Fruit fly (Drosophila melanogaster): ENCODE data around the gene Serinc.
A peak's percentile ranks its signal among the peaks of the same experiment; 100 is the strongest.

The Serinc gene

DNA sequence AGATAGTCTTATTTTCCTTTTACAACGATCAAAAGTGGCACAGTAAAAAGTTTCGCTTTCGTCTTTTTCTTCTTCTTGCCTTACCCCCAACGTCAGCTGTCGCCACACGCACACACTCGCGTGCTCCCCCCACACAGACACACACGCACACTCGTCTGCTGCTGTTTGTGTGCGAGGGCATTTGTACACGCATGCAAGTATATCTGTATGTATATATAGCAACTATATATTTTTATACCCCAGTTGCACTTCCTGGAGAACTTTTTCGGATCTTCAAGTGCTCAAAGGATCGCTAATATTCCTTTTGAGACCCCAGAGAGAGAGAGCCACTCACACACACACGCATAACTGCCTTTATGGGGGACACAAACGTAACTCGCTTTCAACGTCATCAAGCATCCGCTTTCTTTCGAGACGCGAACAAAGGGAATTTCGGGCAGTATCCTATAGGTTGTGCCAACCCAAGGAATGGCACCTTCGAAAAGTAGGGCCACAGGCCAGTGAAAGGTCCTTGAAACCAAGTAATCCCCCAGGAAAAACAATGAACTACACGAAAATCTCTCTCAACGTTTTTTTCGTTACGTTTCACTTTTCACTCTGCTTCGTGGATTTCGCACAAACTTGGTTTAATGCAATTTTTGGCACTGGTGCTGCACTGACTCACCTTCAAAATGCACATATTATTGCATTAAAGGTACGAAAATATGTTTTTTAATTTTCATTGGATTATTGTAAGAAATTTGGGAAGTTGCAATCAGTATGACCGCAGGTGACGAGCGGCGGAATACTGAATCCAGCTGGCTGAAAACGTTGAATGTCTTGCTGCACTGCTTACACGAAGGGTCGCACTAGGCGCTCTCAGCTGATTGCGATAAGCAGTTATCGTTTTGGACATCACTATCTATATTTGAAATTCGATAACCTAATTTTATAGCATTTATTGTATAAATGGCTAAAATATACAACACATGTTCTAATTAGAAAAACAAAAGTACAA, 34.5 kb upstream of the Serinc start, which contains the start of gene roq (continued):
- TF ChIP-seq Camta (GFP tag; optimal IDR thresholded peaks at IDR 0.05), result no peak
- TF ChIP-seq CG17359 (tag; optimal IDR thresholded peaks at IDR 0.05), result no peak
- no peak for TF ChIP-seq pan (optimal IDR thresholded peaks at IDR 0.05)
- TF ChIP-seq pan (GFP tag; optimal IDR thresholded peaks at IDR 0.05 in 1 of 2, IDR thresholded peaks at IDR 0.05 in 1 of 2), result no peak
- no peak for TF ChIP-seq NfI (GFP tag; optimal IDR thresholded peaks at IDR 0.05)
- no peak for TF ChIP-seq jumu (GFP tag; optimal IDR thresholded peaks at IDR 0.05)
- no peak for TF ChIP-seq ftz-f1 (GFP tag; optimal IDR thresholded peaks at IDR 0.05)
- peak; percentile 57 for TF ChIP-seq nmo (GFP tag; optimal IDR thresholded peaks at IDR 0.05)
- peak; percentile 8 for TF ChIP-seq CG15601 (tag; optimal IDR thresholded peaks at IDR 0.05)
- TF ChIP-seq CG9727 (GFP tag; optimal IDR thresholded peaks at IDR 0.05), result no peak
- no peak for TF ChIP-seq yki (optimal IDR thresholded peaks at IDR 0.05)
- TF ChIP-seq CG8944 (GFP tag; optimal IDR thresholded peaks at IDR 0.05), result no peak
- TF ChIP-seq otp (GFP tag; IDR thresholded peaks at IDR 0.05), result no peak
- TF ChIP-seq eyg (GFP tag; optimal IDR thresholded peaks at IDR 0.05), result no peak
- no peak for TF ChIP-seq HHEX (GFP tag; optimal IDR thresholded peaks at IDR 0.05)
- TF ChIP-seq CG30431 (GFP tag; optimal IDR thresholded peaks at IDR 0.05), result no peak
- TF ChIP-seq dimm (GFP tag; IDR thresholded peaks at IDR 0.05), result no peak
- peak; percentile 68 for TF ChIP-seq Elba2 (GFP tag; optimal IDR thresholded peaks at IDR 0.05)
- no peak for TF ChIP-seq ro (GFP tag; IDR thresholded peaks at IDR 0.05)
- no peak for TF ChIP-seq PHDP (tag; optimal IDR thresholded peaks at IDR 0.05)
- no peak for TF ChIP-seq CG8290 (GFP tag; optimal IDR thresholded peaks at IDR 0.05)
- TF ChIP-seq CG8290 (tag; optimal IDR thresholded peaks at IDR 0.05), result no peak
- no peak for TF ChIP-seq maf-S (GFP tag; optimal IDR thresholded peaks at IDR 0.05)
- peak; percentile 24 for TF ChIP-seq CG18011 (GFP tag; optimal IDR thresholded peaks at IDR 0.05)
- TF ChIP-seq Blimp-1 (GFP tag; optimal IDR thresholded peaks at IDR 0.05), result peak; percentile 92
- TF ChIP-seq CG10543 (GFP tag; optimal IDR thresholded peaks at IDR 0.05), result no peak
- TF ChIP-seq Dfd (GFP tag; optimal IDR thresholded peaks at IDR 0.05), result no peak
- TF ChIP-seq CG5245 (GFP tag; optimal IDR thresholded peaks at IDR 0.05), result no peak
- TF ChIP-seq Hr51 (GFP tag; optimal IDR thresholded peaks at IDR 0.05), result no peak
- TF ChIP-seq Ada2b (GFP tag; IDR thresholded peaks at IDR 0.05), result no peak
- peak; percentile 46 for TF ChIP-seq tna (GFP tag; IDR thresholded peaks at IDR 0.05; ENCODE audit: partially characterized antibody)
- TF ChIP-seq Pdp1 (GFP tag; optimal IDR thresholded peaks at IDR 0.05), result peak in 1 of 2 experiments; percentile 65
- TF ChIP-seq MESR4 (GFP tag; optimal IDR thresholded peaks at IDR 0.05), result peak; percentile 57
- no peak for TF ChIP-seq ken (GFP tag; IDR thresholded peaks at IDR 0.05)
- TF ChIP-seq unc-4 (GFP tag; IDR thresholded peaks at IDR 0.05; ENCODE audit: partially characterized antibody), result 0 out of 2 replicates have a peak, but pooled peaks have one; percentile 32
- peak; percentile 55 for TF ChIP-seq BEAF-32 (GFP tag; optimal IDR thresholded peaks at IDR 0.05)
- TF ChIP-seq CG7745 (tag; optimal IDR thresholded peaks at IDR 0.05), result no peak
- no peak for TF ChIP-seq B-H1 (GFP tag; IDR thresholded peaks at IDR 0.05)
- peak; percentile 58 for TF ChIP-seq HmgZ (tag; optimal IDR thresholded peaks at IDR 0.05)
- TF ChIP-seq emc (GFP tag; optimal IDR thresholded peaks at IDR 0.05), result no peak
- TF ChIP-seq sens-2 (GFP tag; IDR thresholded peaks at IDR 0.05), result no peak
- TF ChIP-seq lov (optimal IDR thresholded peaks at IDR 0.05), result no peak
- TF ChIP-seq lov (GFP tag; IDR thresholded peaks at IDR 0.05), result no peak
- no peak for TF ChIP-seq CG10321 (GFP tag; IDR thresholded peaks at IDR 0.05)
- no peak for TF ChIP-seq Max (GFP tag; optimal IDR thresholded peaks at IDR 0.05)
- no peak for TF ChIP-seq CG17328 (GFP tag; IDR thresholded peaks at IDR 0.05)
- peak; percentile 95 for TF ChIP-seq CG9437 (GFP tag; optimal IDR thresholded peaks at IDR 0.05)
- TF ChIP-seq pita (GFP tag; optimal IDR thresholded peaks at IDR 0.05), result no peak
- peak; percentile 26 for TF ChIP-seq CG8924 (tag; optimal IDR thresholded peaks at IDR 0.05)

All from whole organism, embryonic.